Worm (Caenorhabditis elegans) whole organism, early embryonic: ENCODE data around the gene srh-83.
A peak's percentile ranks its signal among the peaks of the same experiment; 100 is the strongest.

Experiments used
- B0310.2 ChIP-seq: sonication (generic microtip); optimal IDR thresholded peaks from 2 replicates; lab custom pipeline; 2016; ENCODE audit warnings: mild to moderate bottlenecking, missing genetic modification characterization, missing compliant biosample characterization
- F13C5.2 ChIP-seq: sonication (generic microtip); optimal IDR thresholded peaks from 2 replicates; lab custom pipeline; 2017; ENCODE audit warnings: mild to moderate bottlenecking, missing genetic modification characterization, inconsistent platforms, missing compliant biosample characterization
- aly-1 ChIP-seq: sonication (generic microtip); optimal IDR thresholded peaks from 2 replicates; lab custom pipeline; 2016; ENCODE audit warnings: missing genetic modification characterization, missing compliant biosample characterization
- ama-1 ChIP-seq: fragments of 150-350 bp; optimal IDR thresholded peaks from 2 replicates; lab custom pipeline; 2014
- ceh-13 ChIP-seq: fragments of 200-800 bp; sonication (Bioruptor generic); optimal IDR thresholded peaks from 2 replicates; lab custom pipeline; 2018; ENCODE audit warnings: mild to moderate bottlenecking, missing genetic modification characterization, missing compliant biosample characterization
- ceh-36 ChIP-seq: sonication (generic microtip); optimal IDR thresholded peaks from 2 replicates; lab custom pipeline; 2016; ENCODE audit warnings: missing genetic modification characterization, inconsistent platforms, missing compliant biosample characterization
- ets-7 ChIP-seq: sonication (generic microtip); optimal IDR thresholded peaks from 2 replicates; lab custom pipeline; 2016; ENCODE audit warnings: missing genotype, missing genetic modification characterization, missing compliant biosample characterization
- flt-1 ChIP-seq: fragments of 200-800 bp; sonication (Bioruptor generic); IDR thresholded peaks from 2 replicates; pipeline ENCODE4 v1.3.6; 2022; ENCODE audit warnings: missing genetic modification characterization, missing compliant biosample characterization
- hmbx-1 ChIP-seq: sonication (generic microtip); optimal IDR thresholded peaks from 2 replicates; lab custom pipeline; 2016; ENCODE audit warnings: mild to moderate bottlenecking, missing genetic modification characterization, missing compliant biosample characterization
- hmg-4 ChIP-seq: fragments of 200-800 bp; sonication (Bioruptor generic); optimal IDR thresholded peaks from 2 replicates; lab custom pipeline; 2018; ENCODE audit warnings: mild to moderate bottlenecking, missing genetic modification characterization, missing compliant biosample characterization
- hnd-1 ChIP-seq: sonication (generic microtip); optimal IDR thresholded peaks from 2 replicates; lab custom pipeline; 2016; ENCODE audit warnings: missing genetic modification characterization, missing compliant biosample characterization
- pes-1 ChIP-seq: fragments of 200-800 bp; sonication (Bioruptor generic); IDR thresholded peaks from 2 replicates; pipeline ENCODE4 v1.3.6; 2022; ENCODE audit warnings: missing genetic modification reagents, missing genetic modification characterization, missing compliant biosample characterization
- scrt-1 ChIP-seq: fragments of 200-800 bp; sonication (Bioruptor generic); IDR thresholded peaks from 2 replicates; pipeline ENCODE4 v1.3.6; 2022; ENCODE audit warnings: missing genetic modification characterization, missing compliant biosample characterization
- sea-1 ChIP-seq: fragments of 200-800 bp; sonication (Bioruptor generic); conservative IDR thresholded peaks from 2 replicates; pipeline ENCODE4 v1.3.6; 2022; ENCODE audit warnings: missing genetic modification characterization, missing compliant biosample characterization
- tbx-11 ChIP-seq: fragments of 200-800 bp; sonication (Bioruptor generic); IDR thresholded peaks from 2 replicates; pipeline ENCODE4 v1.3.6; 2022; ENCODE audit warnings: missing genetic modification characterization, missing compliant biosample characterization
- tbx-37 ChIP-seq: fragments of 200-800 bp; sonication (Bioruptor generic); conservative IDR thresholded peaks from 2 replicates; pipeline ENCODE4 v1.3.6; 2022; ENCODE audit warnings: missing genetic modification reagents, missing genetic modification characterization, missing compliant biosample characterization
- tra-4 ChIP-seq: sonication (generic microtip); optimal IDR thresholded peaks from 2 replicates; lab custom pipeline; 2017; ENCODE audit warnings: missing genetic modification characterization, missing compliant biosample characterization

The srh-83 gene

ce11 chrV:7133963-7134362 lies 30.3 kb upstream of the srh-83 start, which contains the start of gene F10D2.16:
Gene F10D2.16 (plus strand): TSS chrV:7134263.
- TF ChIP-seq tbx-37 (GFP tag; lab: Robert Waterston, UW) (no peak), ets-7 (tag; lab: Kevin White, UChicago) (no peak), B0310.2 (tag; lab: Kevin White, UChicago) (no peak), aly-1 (tag; lab: Kevin White, UChicago) (no peak), scrt-1 (GFP tag; lab: Robert Waterston, UW) (no peak), flt-1 (GFP tag; lab: Robert Waterston, UW) (no peak), ceh-13 (GFP tag; lab: Kevin White, UChicago) (no peak), hnd-1 (no peak), sea-1 (no peak), ama-1 (lab: Kevin White, UChicago) (no peak), tra-4 (tag; lab: Kevin White, UChicago) (no peak), hmbx-1 (no peak), pes-1 (GFP tag; lab: Robert Waterston, UW) (no peak), tbx-11 (GFP tag; lab: Robert Waterston, UW) (no peak), ceh-36 (tag; lab: Kevin White, UChicago) (no peak), hmg-4 (GFP tag; lab: Kevin White, UChicago) (no peak)

ce11 chrV:7136859-7137258 lies 27.5 kb upstream of the srh-83 start:
- TF ChIP-seq ets-7 (tag; lab: Kevin White, UChicago) = no peak
- no peak for TF ChIP-seq hmbx-1
- TF ChIP-seq flt-1 (GFP tag; lab: Robert Waterston, UW) = no peak
- TF ChIP-seq tbx-11 (GFP tag; lab: Robert Waterston, UW) = no peak
- no peak for TF ChIP-seq F13C5.2 (tag; lab: Kevin White, UChicago)
- TF ChIP-seq tra-4 (tag; lab: Kevin White, UChicago) = no peak
- TF ChIP-seq ama-1 (lab: Kevin White, UChicago) = no peak
- TF ChIP-seq hmg-4 (GFP tag; lab: Kevin White, UChicago) = no peak
- TF ChIP-seq ceh-13 (GFP tag; lab: Kevin White, UChicago) = no peak
- no peak for TF ChIP-seq aly-1 (tag; lab: Kevin White, UChicago)
- TF ChIP-seq sea-1 = no peak
- TF ChIP-seq tbx-37 (GFP tag; lab: Robert Waterston, UW) = no peak
- TF ChIP-seq B0310.2 (tag; lab: Kevin White, UChicago) = no peak
- TF ChIP-seq hnd-1 = no peak
- no peak for TF ChIP-seq pes-1 (GFP tag; lab: Robert Waterston, UW)
- TF ChIP-seq ceh-36 (tag; lab: Kevin White, UChicago) = no peak
- no peak for TF ChIP-seq scrt-1 (GFP tag; lab: Robert Waterston, UW)

DNA sequence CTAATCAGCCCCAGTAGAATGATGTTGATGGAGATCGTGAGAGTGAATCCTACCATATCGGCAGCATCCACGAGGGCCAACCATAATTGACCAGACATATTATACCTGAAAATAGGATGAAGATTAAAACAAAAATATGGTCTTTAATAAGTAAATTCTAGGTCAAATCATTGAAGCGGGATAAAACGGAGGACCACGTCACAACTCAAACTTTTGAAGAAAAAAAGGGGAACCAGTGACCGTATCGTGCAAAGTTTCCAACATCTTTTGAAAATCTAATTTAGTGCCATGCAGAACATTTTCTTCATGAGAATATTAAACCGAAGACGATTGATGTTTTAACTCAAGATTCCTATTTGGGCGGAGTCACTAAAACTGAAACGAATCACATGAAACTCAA lies 26.0 kb upstream of the srh-83 start, which contains the start of gene str-112:
Gene str-112, minus strand, starts transcription at position 101 of the 400 bp plus-strand sequence.
- no peak for TF ChIP-seq hmg-4 (GFP tag; lab: Kevin White, UChicago)
- no peak for TF ChIP-seq F13C5.2 (tag; lab: Kevin White, UChicago)
- TF ChIP-seq sea-1 = no peak

- TF ChIP-seq scrt-1 (GFP tag; lab: Robert Waterston, UW) (no peak), ama-1 (lab: Kevin White, UChicago) (no peak), hmbx-1 (no peak), hnd-1 (no peak), F13C5.2 (tag; lab: Kevin White, UChicago) (no peak), sea-1 (no peak), ceh-36 (tag; lab: Kevin White, UChicago) (no peak), tbx-11 (GFP tag; lab: Robert Waterston, UW) (no peak)
Measured at ce11 chrV:7140368-7140767, 23.9 kb upstream of the srh-83 start.

DNA sequence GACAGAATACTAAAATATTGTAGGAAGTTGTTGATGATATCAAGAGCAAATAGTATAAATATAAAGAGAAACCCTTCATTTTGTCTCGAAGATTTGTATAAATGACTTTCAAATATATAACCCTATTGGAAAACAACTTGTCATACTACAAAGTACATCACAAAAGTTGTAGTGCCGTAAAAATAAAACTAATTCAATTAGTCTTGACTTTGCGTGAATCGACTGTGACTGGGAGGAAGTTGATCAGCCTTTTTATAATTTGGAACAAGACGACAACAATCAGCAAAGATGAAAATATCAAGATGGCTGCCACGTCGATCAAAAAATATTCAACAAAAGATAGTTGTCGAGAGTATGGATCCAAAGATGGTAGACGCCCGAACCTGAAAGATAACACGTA lies 22.4 kb upstream of the srh-83 start, which contains the start of gene ugt-40:
Gene ugt-40, minus strand, starts transcription at position 101 of the 400 bp plus-strand sequence.
- no peak for TF ChIP-seq B0310.2 (tag; lab: Kevin White, UChicago)

- 0 out of 2 replicates have a peak, but pooled peaks have one; percentile 29 for TF ChIP-seq tbx-11 (GFP tag; lab: Robert Waterston, UW)
- TF ChIP-seq sea-1 = 0 out of 2 replicates have a peak, but pooled peaks have one; percentile 37
- TF ChIP-seq B0310.2 (tag; lab: Kevin White, UChicago) = no peak
- TF ChIP-seq flt-1 (GFP tag; lab: Robert Waterston, UW) = no peak
- no peak for TF ChIP-seq tbx-37 (GFP tag; lab: Robert Waterston, UW)
- TF ChIP-seq hmg-4 (GFP tag; lab: Kevin White, UChicago) = no peak
- TF ChIP-seq aly-1 (tag; lab: Kevin White, UChicago) = no peak
- TF ChIP-seq ceh-13 (GFP tag; lab: Kevin White, UChicago) = no peak
- TF ChIP-seq hnd-1 = no peak
- no peak for TF ChIP-seq ama-1 (lab: Kevin White, UChicago)
- TF ChIP-seq pes-1 (GFP tag; lab: Robert Waterston, UW) = no peak
- TF ChIP-seq ceh-36 (tag; lab: Kevin White, UChicago) = no peak
- no peak for TF ChIP-seq scrt-1 (GFP tag; lab: Robert Waterston, UW)
Measured at ce11 chrV:7142661-7143060, 21.6 kb upstream of the srh-83 start.

DNA sequence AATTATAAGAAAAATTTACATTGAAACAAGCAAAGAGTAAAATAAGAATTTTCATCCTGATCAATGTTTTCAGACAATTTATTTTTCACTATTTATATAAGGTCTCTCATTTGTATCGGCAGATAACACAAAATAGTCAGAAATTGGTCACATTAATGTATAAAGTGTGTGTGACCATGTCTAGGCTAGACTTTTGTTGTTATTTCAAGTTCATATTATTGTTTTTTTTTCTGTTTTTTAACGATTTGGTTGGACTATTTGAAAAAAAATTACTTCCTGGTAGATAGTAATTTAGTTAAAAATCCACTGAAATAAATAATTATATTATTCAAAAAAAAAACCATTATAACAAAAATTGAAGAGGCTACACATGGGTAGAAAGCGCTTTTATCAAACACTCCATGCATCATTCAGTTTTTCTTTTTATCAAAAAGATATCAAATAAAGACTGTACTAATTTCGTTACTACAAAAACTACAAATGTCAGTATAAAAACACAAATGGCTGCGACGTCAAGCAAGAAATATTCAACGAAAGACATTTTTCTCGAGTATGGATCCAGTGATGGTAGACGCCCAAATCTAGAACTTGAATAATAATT lies 19.0 kb upstream of the srh-83 start, which contains the start of gene ugt-37:
Gene ugt-37, minus strand, starts transcription at position 69 of the 601 bp plus-strand sequence.
- TF ChIP-seq tra-4 (tag; lab: Kevin White, UChicago) (no peak), ceh-13 (GFP tag; lab: Kevin White, UChicago) (no peak), flt-1 (GFP tag; lab: Robert Waterston, UW) (no peak), B0310.2 (tag; lab: Kevin White, UChicago) (no peak), tbx-11 (GFP tag; lab: Robert Waterston, UW) (no peak), aly-1 (tag; lab: Kevin White, UChicago) (no peak), scrt-1 (GFP tag; lab: Robert Waterston, UW) (no peak), hmbx-1 (no peak), ama-1 (lab: Kevin White, UChicago) (no peak)
